Worm (Caenorhabditis elegans) whole organism, early embryonic: ENCODE measurements around the gene frpr-19.

ENCODE experiments used
- B0310.2 ChIP-seq: sonication (generic microtip); optimal IDR thresholded peaks from 2 replicates; lab custom pipeline; 2016; ENCODE audit warnings: mild to moderate bottlenecking, missing genetic modification characterization, missing compliant biosample characterization
- F13C5.2 ChIP-seq: sonication (generic microtip); optimal IDR thresholded peaks from 2 replicates; lab custom pipeline; 2017; ENCODE audit warnings: mild to moderate bottlenecking, missing genetic modification characterization, inconsistent platforms, missing compliant biosample characterization
- aly-1 ChIP-seq: sonication (generic microtip); optimal IDR thresholded peaks from 2 replicates; lab custom pipeline; 2016; ENCODE audit warnings: missing genetic modification characterization, missing compliant biosample characterization
- ama-1 ChIP-seq: fragments of 150-350 bp; optimal IDR thresholded peaks from 2 replicates; lab custom pipeline; 2014
- ceh-13 ChIP-seq: fragments of 200-800 bp; sonication (Bioruptor generic); optimal IDR thresholded peaks from 2 replicates; lab custom pipeline; 2018; ENCODE audit warnings: mild to moderate bottlenecking, missing genetic modification characterization, missing compliant biosample characterization
- ceh-36 ChIP-seq: sonication (generic microtip); optimal IDR thresholded peaks from 2 replicates; lab custom pipeline; 2016; ENCODE audit warnings: missing genetic modification characterization, inconsistent platforms, missing compliant biosample characterization
- ets-7 ChIP-seq: sonication (generic microtip); optimal IDR thresholded peaks from 2 replicates; lab custom pipeline; 2016; ENCODE audit warnings: missing genotype, missing genetic modification characterization, missing compliant biosample characterization
- flt-1 ChIP-seq: fragments of 200-800 bp; sonication (Bioruptor generic); IDR thresholded peaks from 2 replicates; pipeline ENCODE4 v1.3.6; 2022; ENCODE audit warnings: missing genetic modification characterization, missing compliant biosample characterization
- hmbx-1 ChIP-seq: sonication (generic microtip); optimal IDR thresholded peaks from 2 replicates; lab custom pipeline; 2016; ENCODE audit warnings: mild to moderate bottlenecking, missing genetic modification characterization, missing compliant biosample characterization
- hmg-4 ChIP-seq: fragments of 200-800 bp; sonication (Bioruptor generic); optimal IDR thresholded peaks from 2 replicates; lab custom pipeline; 2018; ENCODE audit warnings: mild to moderate bottlenecking, missing genetic modification characterization, missing compliant biosample characterization
- hnd-1 ChIP-seq: sonication (generic microtip); optimal IDR thresholded peaks from 2 replicates; lab custom pipeline; 2016; ENCODE audit warnings: missing genetic modification characterization, missing compliant biosample characterization
- pes-1 ChIP-seq: fragments of 200-800 bp; sonication (Bioruptor generic); IDR thresholded peaks from 2 replicates; pipeline ENCODE4 v1.3.6; 2022; ENCODE audit warnings: missing genetic modification reagents, missing genetic modification characterization, missing compliant biosample characterization
- scrt-1 ChIP-seq: fragments of 200-800 bp; sonication (Bioruptor generic); IDR thresholded peaks from 2 replicates; pipeline ENCODE4 v1.3.6; 2022; ENCODE audit warnings: missing genetic modification characterization, missing compliant biosample characterization
- sea-1 ChIP-seq: fragments of 200-800 bp; sonication (Bioruptor generic); conservative IDR thresholded peaks from 2 replicates; pipeline ENCODE4 v1.3.6; 2022; ENCODE audit warnings: missing genetic modification characterization, missing compliant biosample characterization
- tbx-11 ChIP-seq: fragments of 200-800 bp; sonication (Bioruptor generic); IDR thresholded peaks from 2 replicates; pipeline ENCODE4 v1.3.6; 2022; ENCODE audit warnings: missing genetic modification characterization, missing compliant biosample characterization
- tbx-37 ChIP-seq: fragments of 200-800 bp; sonication (Bioruptor generic); conservative IDR thresholded peaks from 2 replicates; pipeline ENCODE4 v1.3.6; 2022; ENCODE audit warnings: missing genetic modification reagents, missing genetic modification characterization, missing compliant biosample characterization
- tra-4 ChIP-seq: sonication (generic microtip); optimal IDR thresholded peaks from 2 replicates; lab custom pipeline; 2017; ENCODE audit warnings: missing genetic modification characterization, missing compliant biosample characterization

The frpr-19 gene

DNA sequence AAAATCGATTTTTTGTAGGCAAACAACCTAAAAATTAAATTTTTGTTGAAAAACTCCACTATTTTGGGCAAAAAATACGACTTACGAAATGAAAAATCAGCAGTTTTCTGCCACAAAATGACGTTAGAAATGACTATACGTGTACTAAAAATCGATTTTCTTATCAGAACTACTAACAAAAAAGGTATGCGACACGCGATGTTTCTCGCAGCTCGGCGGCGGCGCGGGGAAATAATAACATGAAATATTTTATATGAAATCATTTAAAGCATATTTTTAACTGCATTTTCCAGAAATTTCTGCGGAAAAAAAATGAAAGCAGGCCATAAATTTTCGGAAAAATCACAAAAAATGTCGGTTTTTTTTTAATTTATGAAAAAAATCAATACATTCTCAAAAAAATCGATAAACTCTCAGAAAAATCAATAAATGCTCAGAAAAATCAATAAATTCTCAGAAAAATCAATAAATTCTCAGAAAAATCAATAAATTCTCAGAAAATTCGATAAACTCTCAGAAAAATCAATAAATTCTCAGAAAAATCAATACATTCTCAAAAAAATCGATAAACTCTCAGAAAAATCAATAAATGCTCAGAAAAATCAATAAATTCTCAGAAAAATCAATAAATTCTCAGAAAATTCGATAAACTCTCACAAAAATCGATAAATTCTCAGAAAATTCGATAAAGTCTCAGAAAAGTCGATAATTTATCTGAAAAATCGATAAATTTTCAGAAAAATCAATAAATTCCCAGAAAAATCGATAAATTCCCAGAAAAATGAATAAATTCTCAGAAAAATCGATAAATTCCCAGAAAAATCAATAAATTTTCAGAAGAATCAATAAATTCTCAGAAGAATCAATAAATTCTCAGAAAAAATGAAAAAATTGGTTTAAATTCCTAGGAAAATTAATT, 41.1 kb downstream of the frpr-19 start, which contains the start of gene ptpn-22:
TSS of gene ptpn-22 (minus strand) at position 158 of the 919 bp plus-strand sequence.
- TF ChIP-seq tbx-37: no peak
- TF ChIP-seq hnd-1: no peak
- TF ChIP-seq ceh-36 (tag; lab: Kevin White, UChicago): no peak
- no peak for TF ChIP-seq B0310.2 (tag; lab: Kevin White, UChicago)
- TF ChIP-seq scrt-1 (GFP tag; lab: Robert Waterston, UW): no peak
- TF ChIP-seq pes-1 (GFP tag; lab: Robert Waterston, UW): no peak
- TF ChIP-seq tbx-11 (GFP tag; lab: Robert Waterston, UW): no peak
- no peak for TF ChIP-seq tra-4 (tag; lab: Kevin White, UChicago)
- TF ChIP-seq sea-1 (GFP tag; lab: Robert Waterston, UW): no peak
- TF ChIP-seq ets-7 (tag; lab: Kevin White, UChicago): no peak
- no peak for TF ChIP-seq ama-1 (lab: Kevin White, UChicago)
- no peak for TF ChIP-seq hmg-4 (GFP tag; lab: Kevin White, UChicago)
- TF ChIP-seq F13C5.2 (tag; lab: Kevin White, UChicago): no peak
- TF ChIP-seq aly-1 (tag; lab: Kevin White, UChicago): no peak
- no peak for TF ChIP-seq hmbx-1
- no peak for TF ChIP-seq ceh-13 (GFP tag; lab: Kevin White, UChicago)
- no peak for TF ChIP-seq flt-1

DNA sequence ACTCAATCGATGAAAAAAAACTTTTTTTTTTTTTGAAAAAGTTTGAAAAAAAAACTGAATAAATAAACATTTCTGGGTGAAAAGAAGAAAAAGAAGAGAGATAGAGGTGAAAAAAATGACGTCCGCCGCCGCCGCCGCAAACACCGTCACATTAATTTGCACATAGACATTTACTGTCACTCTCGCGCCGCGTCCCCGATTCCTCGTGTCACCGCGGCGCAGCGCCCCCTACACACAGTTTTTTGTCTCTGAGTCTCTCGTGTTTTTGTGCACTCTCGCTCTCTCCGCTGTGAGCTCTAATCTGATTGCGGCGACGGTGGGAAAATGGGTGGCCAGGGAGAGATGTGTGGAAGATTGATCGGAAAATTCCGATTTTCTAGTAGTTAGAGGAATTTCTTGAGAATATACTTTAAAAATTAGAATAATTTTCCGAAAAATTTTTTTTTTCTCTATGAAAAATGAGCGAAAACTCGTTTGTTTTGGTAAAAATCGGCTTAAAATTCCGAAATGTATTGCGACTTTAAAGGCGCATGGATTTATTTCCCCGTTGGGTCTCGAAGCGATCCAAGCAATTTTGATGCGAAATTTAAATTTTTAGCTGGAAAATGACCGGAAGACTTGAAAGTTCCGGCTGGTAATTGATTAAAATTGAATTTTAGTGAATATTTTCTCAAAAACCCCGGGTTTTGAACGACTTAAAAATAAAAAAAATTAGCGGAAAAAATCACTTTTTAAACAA, 41.9 kb downstream of the frpr-19 start:
- TF ChIP-seq ets-7 (tag; lab: Kevin White, UChicago): no peak
- TF ChIP-seq ceh-36 (tag; lab: Kevin White, UChicago): no peak
- TF ChIP-seq ceh-13 (GFP tag; lab: Kevin White, UChicago): no peak
- no peak for TF ChIP-seq hnd-1
- no peak for TF ChIP-seq scrt-1 (GFP tag; lab: Robert Waterston, UW)

DNA sequence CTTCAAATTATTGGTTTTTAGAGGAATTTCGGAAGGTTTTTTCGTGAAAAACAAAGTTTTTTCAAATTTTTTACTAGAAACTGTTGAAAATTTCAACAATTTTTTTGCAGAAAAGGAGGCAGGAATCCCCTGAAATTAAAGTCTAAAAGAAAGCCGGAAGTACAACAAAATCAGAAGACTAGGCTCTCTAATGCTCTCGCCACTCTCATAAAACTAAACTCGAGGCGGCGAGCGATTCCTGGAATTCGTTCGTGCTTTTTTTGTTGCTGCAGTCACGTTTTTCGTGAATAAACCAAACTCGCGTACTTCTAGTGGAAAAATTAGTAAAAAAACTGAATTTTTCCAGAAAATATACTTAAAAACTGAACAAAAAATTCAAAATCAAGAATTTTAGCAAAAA, 42.6 kb downstream of the frpr-19 start:
- TF ChIP-seq ceh-36 (tag; lab: Kevin White, UChicago) (no peak), ets-7 (tag; lab: Kevin White, UChicago) (no peak), F13C5.2 (tag; lab: Kevin White, UChicago) (no peak), ama-1 (lab: Kevin White, UChicago) (no peak), tra-4 (tag; lab: Kevin White, UChicago) (no peak), ceh-13 (GFP tag; lab: Kevin White, UChicago) (no peak)

DNA sequence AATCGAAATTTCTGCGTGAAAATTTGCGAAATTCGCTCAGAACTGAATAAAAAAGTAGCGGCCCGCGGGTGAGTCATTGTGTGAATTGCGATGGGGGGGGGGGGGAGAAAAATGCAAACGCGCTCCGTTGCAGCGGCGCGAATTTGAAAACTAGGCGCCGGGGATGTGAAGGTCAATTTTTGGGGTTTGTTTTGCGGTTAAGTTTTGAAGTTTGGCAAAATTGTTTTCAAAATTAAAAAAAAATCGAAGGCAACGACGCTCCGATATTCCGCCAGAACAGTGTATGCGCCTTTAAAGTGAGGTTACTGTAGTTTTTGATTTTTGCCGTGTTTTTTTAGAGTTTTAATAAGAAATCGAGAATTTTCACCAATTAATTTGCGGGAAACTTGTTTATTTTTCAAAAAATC, 43.1 kb downstream of the frpr-19 start:
- TF ChIP-seq F13C5.2 (tag; lab: Kevin White, UChicago) (peak; percentile 27), pes-1 (GFP tag; lab: Robert Waterston, UW) (no peak), hmg-4 (GFP tag; lab: Kevin White, UChicago) (peak; percentile 28)

DNA sequence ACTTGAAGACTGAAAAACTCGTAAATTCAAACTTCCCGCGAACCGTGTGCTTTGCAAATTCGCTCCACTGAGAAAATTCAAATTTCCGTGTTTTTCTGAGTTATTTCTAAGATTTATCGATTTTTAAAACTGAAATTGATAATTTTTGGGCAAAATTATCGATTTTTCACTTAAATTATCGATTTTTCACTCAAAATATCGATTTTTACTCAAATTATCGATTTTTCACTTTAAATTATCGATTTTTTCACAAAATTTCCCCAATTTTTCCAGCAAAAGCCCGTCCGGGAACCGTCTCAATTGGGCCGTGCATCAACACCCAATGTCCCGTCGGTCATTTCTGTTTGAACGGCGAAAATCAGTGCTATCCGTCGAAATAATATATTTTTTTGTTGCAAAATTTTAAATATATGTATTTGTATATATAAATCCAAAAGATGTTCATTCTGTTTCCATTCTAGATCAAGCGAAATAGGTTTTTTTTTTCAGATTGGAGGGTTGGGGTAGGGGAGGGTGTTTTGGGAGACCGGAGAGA, 53.9 kb downstream of the frpr-19 start:
- TF ChIP-seq tbx-11 (GFP tag; lab: Robert Waterston, UW) (no peak), ets-7 (tag; lab: Kevin White, UChicago) (no peak), hmbx-1 (no peak), flt-1 (no peak), sea-1 (GFP tag; lab: Robert Waterston, UW) (no peak), aly-1 (tag; lab: Kevin White, UChicago) (no peak), F13C5.2 (tag; lab: Kevin White, UChicago) (no peak), ceh-13 (GFP tag; lab: Kevin White, UChicago) (no peak)

DNA sequence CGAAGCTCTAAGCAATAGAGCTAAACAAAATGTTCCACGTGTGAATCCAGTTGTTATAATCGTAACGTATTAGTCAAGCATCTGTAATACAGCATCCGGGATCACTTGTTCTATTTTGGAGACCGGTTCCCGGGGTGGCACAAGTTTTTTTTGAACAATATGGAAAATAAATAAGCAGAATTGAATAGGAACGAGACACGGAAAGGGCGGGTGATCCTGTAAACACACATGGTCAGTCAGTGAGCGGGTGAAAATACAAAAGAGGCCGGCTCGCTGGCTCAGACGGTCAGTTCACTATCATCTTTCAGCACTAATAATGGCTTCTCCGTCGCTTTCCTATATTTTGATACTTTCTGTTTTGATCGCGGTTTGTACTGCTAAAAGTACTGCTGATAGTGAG, 55.6 kb downstream of the frpr-19 start, which contains the start of gene K08D12.8:
TSS of gene K08D12.8 (plus strand) at position 301 of the 400 bp plus-strand sequence.
- no peak for TF ChIP-seq F13C5.2 (tag; lab: Kevin White, UChicago)
- no peak for TF ChIP-seq scrt-1 (GFP tag; lab: Robert Waterston, UW)
- TF ChIP-seq ama-1 (lab: Kevin White, UChicago): no peak
- no peak for TF ChIP-seq hmbx-1
- no peak for TF ChIP-seq hnd-1
- TF ChIP-seq aly-1 (tag; lab: Kevin White, UChicago): no peak
- TF ChIP-seq flt-1: no peak
- no peak for TF ChIP-seq ceh-13 (GFP tag; lab: Kevin White, UChicago)
- TF ChIP-seq B0310.2 (tag; lab: Kevin White, UChicago): no peak
- no peak for TF ChIP-seq tbx-11 (GFP tag; lab: Robert Waterston, UW)
- TF ChIP-seq tbx-37: no peak
- TF ChIP-seq ceh-36 (tag; lab: Kevin White, UChicago): no peak
- TF ChIP-seq hmg-4 (GFP tag; lab: Kevin White, UChicago): no peak
- TF ChIP-seq sea-1 (GFP tag; lab: Robert Waterston, UW): no peak
